Worm (Caenorhabditis elegans) whole organism, early embryonic: Measurements from ENCODE around the gene pqn-79.

ENCODE experiments used
- B0310.2 ChIP-seq: sonication (generic microtip); optimal IDR thresholded peaks from 2 replicates; lab custom pipeline; 2016; ENCODE audit warnings: mild to moderate bottlenecking, missing genetic modification characterization, missing compliant biosample characterization
- F13C5.2 ChIP-seq: sonication (generic microtip); optimal IDR thresholded peaks from 2 replicates; lab custom pipeline; 2017; ENCODE audit warnings: mild to moderate bottlenecking, missing genetic modification characterization, inconsistent platforms, missing compliant biosample characterization
- ama-1 ChIP-seq: fragments of 150-350 bp; optimal IDR thresholded peaks from 2 replicates; lab custom pipeline; 2014
- ceh-36 ChIP-seq: sonication (generic microtip); optimal IDR thresholded peaks from 2 replicates; lab custom pipeline; 2016; ENCODE audit warnings: missing genetic modification characterization, inconsistent platforms, missing compliant biosample characterization
- flt-1 ChIP-seq: fragments of 200-800 bp; sonication (Bioruptor generic); IDR thresholded peaks from 2 replicates; pipeline ENCODE4 v1.3.6; 2022; ENCODE audit warnings: missing genetic modification characterization, missing compliant biosample characterization
- hmbx-1 ChIP-seq: sonication (generic microtip); optimal IDR thresholded peaks from 2 replicates; lab custom pipeline; 2016; ENCODE audit warnings: mild to moderate bottlenecking, missing genetic modification characterization, missing compliant biosample characterization
- hmg-4 ChIP-seq: fragments of 200-800 bp; sonication (Bioruptor generic); optimal IDR thresholded peaks from 2 replicates; lab custom pipeline; 2018; ENCODE audit warnings: mild to moderate bottlenecking, missing genetic modification characterization, missing compliant biosample characterization
- scrt-1 ChIP-seq: fragments of 200-800 bp; sonication (Bioruptor generic); IDR thresholded peaks from 2 replicates; pipeline ENCODE4 v1.3.6; 2022; ENCODE audit warnings: missing genetic modification characterization, missing compliant biosample characterization
- tbx-11 ChIP-seq: fragments of 200-800 bp; sonication (Bioruptor generic); IDR thresholded peaks from 2 replicates; pipeline ENCODE4 v1.3.6; 2022; ENCODE audit warnings: missing genetic modification characterization, missing compliant biosample characterization
- tbx-37 ChIP-seq: fragments of 200-800 bp; sonication (Bioruptor generic); conservative IDR thresholded peaks from 2 replicates; pipeline ENCODE4 v1.3.6; 2022; ENCODE audit warnings: missing genetic modification reagents, missing genetic modification characterization, missing compliant biosample characterization
- tra-4 ChIP-seq: sonication (generic microtip); optimal IDR thresholded peaks from 2 replicates; lab custom pipeline; 2017; ENCODE audit warnings: missing genetic modification characterization, missing compliant biosample characterization

- TF ChIP-seq ama-1 (no peak), flt-1 (GFP tag; lab: Robert Waterston, UW) (no peak), tra-4 (no peak), F13C5.2 (tag; lab: Kevin White, UChicago) (no peak), ceh-36 (tag; lab: Kevin White, UChicago) (no peak), tbx-37 (GFP tag; lab: Robert Waterston, UW) (no peak), hmg-4 (GFP tag; lab: Kevin White, UChicago) (no peak), hmbx-1 (tag; lab: Kevin White, UChicago) (no peak), tbx-11 (GFP tag; lab: Robert Waterston, UW) (no peak), scrt-1 (GFP tag; lab: Robert Waterston, UW) (no peak), B0310.2 (tag; lab: Kevin White, UChicago) (no peak)
Measured at ce11 chrIV:15604194-15604593, 8.8 kb downstream of the pqn-79 start.
